Worm (Caenorhabditis elegans) whole organism, L4/young adult: ENCODE data around the gene metl-13.

ENCODE experiments used
- W03F9.2 ChIP-seq: fragments of 150-350 bp; optimal IDR thresholded peaks from 2 replicates; lab custom pipeline; 2014; ENCODE audit warnings: missing biosample characterization, missing genetic modification characterization
- dao-5 ChIP-seq: sonication (generic microtip); optimal IDR thresholded peaks from 2 replicates; lab custom pipeline; 2016; ENCODE audit warnings: missing genotype, missing genetic modification characterization, moderate library complexity, missing compliant biosample characterization
- him-1 ChIP-seq: sonication (generic microtip); optimal IDR thresholded peaks from 2 replicates; lab custom pipeline; 2016; ENCODE audit warnings: missing genotype, missing genetic modification reagents, missing genetic modification characterization, missing compliant biosample characterization

DNA sequence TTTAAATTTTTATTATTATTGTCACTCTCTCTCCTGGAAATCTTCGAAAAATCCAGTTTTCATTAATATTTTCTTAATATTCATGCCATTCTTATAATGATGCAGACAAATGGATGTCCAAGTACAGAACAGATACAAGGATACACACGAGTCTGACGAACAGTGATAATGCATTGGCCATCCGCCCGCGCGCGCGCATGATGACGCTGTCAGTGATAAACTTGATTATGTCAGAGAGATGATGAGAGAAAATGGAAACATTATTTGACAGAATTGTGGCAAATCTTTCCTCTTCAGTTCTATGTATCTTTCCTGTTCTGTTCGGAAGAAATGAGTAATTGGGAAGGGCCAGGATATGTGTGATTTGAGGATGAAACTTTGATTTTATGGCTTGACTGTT lies 20.9 kb downstream of the metl-13 start:
- TF ChIP-seq dao-5: no peak
- TF ChIP-seq W03F9.2: no peak
- no peak for TF ChIP-seq him-1 (tag; lab: Kevin White, UChicago)
